Fruit fly (Drosophila melanogaster) whole organism, embryonic: ENCODE results near the gene Cpr30B.

ENCODE experiments used
- CG10565 ChIP-seq: fragments of 200-800 bp; sonication (Bioruptor generic); optimal IDR thresholded peaks from 3 replicates; lab custom pipeline; 2016; ENCODE audit warnings: missing biosample characterization, mild to moderate bottlenecking, missing genetic modification characterization
- CG11696 ChIP-seq: fragments of 200-800 bp; sonication (Bioruptor generic); IDR thresholded peaks from 2 replicates; pipeline ENCODE4 v1.3.6; 2022; ENCODE audit warnings: missing biosample characterization, missing genetic modification characterization
- CG12219 ChIP-seq: fragments of 200-800 bp; sonication (Bioruptor generic); optimal IDR thresholded peaks from 3 replicates; lab custom pipeline; 2018; ENCODE audit warnings: missing biosample characterization, mild to moderate bottlenecking, missing genetic modification characterization
- CG14965 ChIP-seq: fragments of 200-800 bp; sonication (Bioruptor generic); optimal IDR thresholded peaks from 2 replicates; lab custom pipeline; 2016; ENCODE audit warnings: missing biosample characterization, missing genetic modification characterization, borderline replicate concordance
- CG15514 ChIP-seq: fragments of 200-800 bp; sonication (Bioruptor generic); optimal IDR thresholded peaks from 3 replicates; lab custom pipeline; 2017; ENCODE audit warnings: missing biosample characterization, missing genetic modification characterization, mild to moderate bottlenecking, moderate library complexity, missing genetic modification reagents
- CG18599 ChIP-seq: fragments of 200-800 bp; sonication (Bioruptor generic); optimal IDR thresholded peaks from 3 replicates; lab custom pipeline; 2017; ENCODE audit warnings: missing biosample characterization, missing genetic modification characterization, mild to moderate bottlenecking, moderate library complexity, missing genetic modification reagents
- CG31224 ChIP-seq: fragments of 200-800 bp; sonication (Bioruptor generic); IDR thresholded peaks from 2 replicates; pipeline ENCODE4 v1.3.6; 2022; ENCODE audit warnings: missing biosample characterization, missing genetic modification characterization
- CG34376 ChIP-seq: fragments of 200-800 bp; sonication (Bioruptor generic); optimal IDR thresholded peaks from 2 replicates; lab custom pipeline; 2018; ENCODE audit warnings: missing biosample characterization, mild to moderate bottlenecking, missing genetic modification characterization
- CG3726 ChIP-seq: fragments of 200-800 bp; sonication (Bioruptor generic); IDR thresholded peaks from 3 replicates; pipeline ENCODE4, ENCODE4 v1.3.6; 2022; ENCODE audit warnings: missing biosample characterization, missing genetic modification characterization
- CG3847 ChIP-seq: fragments of 200-800 bp; sonication (Bioruptor generic); IDR thresholded peaks from 2 replicates; pipeline ENCODE4 v1.3.6; 2022; ENCODE audit warnings: missing biosample characterization, missing genetic modification characterization
- CG4424 ChIP-seq: fragments of 200-800 bp; sonication (Bioruptor generic); optimal IDR thresholded peaks from 3 replicates; lab custom pipeline; 2016; ENCODE audit warnings: missing biosample characterization, missing genetic modification characterization
- CG4707 ChIP-seq: fragments of 200-800 bp; sonication (Bioruptor generic); optimal IDR thresholded peaks from 2 replicates; lab custom pipeline; 2018; ENCODE audit warnings: missing biosample characterization, mild to moderate bottlenecking, missing genetic modification characterization, moderate library complexity
- CG4854 ChIP-seq: fragments of 200-800 bp; sonication (Bioruptor generic); optimal IDR thresholded peaks from 2 replicates; lab custom pipeline; 2016; ENCODE audit warnings: missing biosample characterization, missing genetic modification characterization, inconsistent platforms
- CG5245 ChIP-seq: fragments of 200-800 bp; sonication (Bioruptor generic); optimal IDR thresholded peaks from 3 replicates; lab custom pipeline; 2016; ENCODE audit warnings: missing biosample characterization, missing genetic modification characterization
- CG6683 ChIP-seq: fragments of 200-800 bp; sonication (Bioruptor generic); optimal IDR thresholded peaks from 2 replicates; lab custom pipeline; 2017; ENCODE audit warnings: missing biosample characterization, mild to moderate bottlenecking, missing genetic modification characterization, missing genetic modification reagents
- CG7745 ChIP-seq: fragments of 200-800 bp; sonication (Bioruptor generic); optimal IDR thresholded peaks from 2 replicates; lab custom pipeline; 2018; ENCODE audit warnings: missing biosample characterization, mild to moderate bottlenecking, missing genetic modification characterization, moderate library complexity
- CG7928 ChIP-seq: fragments of 200-800 bp; sonication (Bioruptor generic); optimal IDR thresholded peaks from 2 replicates; lab custom pipeline; 2017; ENCODE audit warnings: missing biosample characterization, mild to moderate bottlenecking, missing genetic modification characterization
- CG8281 ChIP-seq: fragments of 200-800 bp; sonication (Bioruptor generic); optimal IDR thresholded peaks from 2 replicates; lab custom pipeline; 2018; ENCODE audit warnings: missing biosample characterization, mild to moderate bottlenecking, missing genetic modification characterization, moderate library complexity
- CG8359 ChIP-seq: fragments of 200-800 bp; sonication (Bioruptor generic); optimal IDR thresholded peaks from 2 replicates; lab custom pipeline; 2017; ENCODE audit warnings: missing biosample characterization, mild to moderate bottlenecking, missing genetic modification characterization, borderline replicate concordance
- Camta ChIP-seq: fragments of 200-800 bp; sonication (Bioruptor generic); optimal IDR thresholded peaks from 2 replicates; lab custom pipeline; 2016; ENCODE audit warnings: missing biosample characterization, missing genetic modification characterization
- Chrac-16 ChIP-seq: fragments of 200-800 bp; sonication (Bioruptor generic); optimal IDR thresholded peaks from 3 replicates; lab custom pipeline; 2016; ENCODE audit warnings: missing biosample characterization, missing genetic modification characterization
- D19A ChIP-seq: fragments of 200-800 bp; optimal IDR thresholded peaks from 3 replicates; lab custom pipeline; 2019; ENCODE audit warnings: missing biosample characterization, mild to moderate bottlenecking, missing genetic modification characterization, moderate library complexity
- Dip3 ChIP-seq: fragments of 200-800 bp; sonication (Bioruptor generic); optimal IDR thresholded peaks from 3 replicates; lab custom pipeline; 2016; ENCODE audit warnings: missing biosample characterization, missing genetic modification characterization
- Dref ChIP-seq: fragments of 200-800 bp; sonication (Bioruptor generic); IDR thresholded peaks from 2 replicates; pipeline ENCODE4 v1.3.6; 2022; ENCODE audit warnings: missing biosample characterization, missing genetic modification characterization
- E2f2 ChIP-seq: fragments of 200-800 bp; sonication (Bioruptor generic); IDR thresholded peaks from 2 replicates; pipeline ENCODE4 v1.3.6; 2022; ENCODE audit warnings: missing biosample characterization, missing genetic modification characterization
- Ets97D ChIP-seq: fragments of 200-800 bp; sonication (Bioruptor generic); optimal IDR thresholded peaks from 3 replicates; lab custom pipeline; 2016; ENCODE audit warnings: missing biosample characterization, missing genetic modification characterization
- GATAe ChIP-seq: fragments of 200-800 bp; sonication (Bioruptor generic); conservative IDR thresholded peaks from 2 replicates; pipeline ENCODE4 v1.3.6; 2022; ENCODE audit warnings: missing biosample characterization, missing genetic modification characterization
- Hand ChIP-seq: fragments of 200-800 bp; sonication (Bioruptor generic); optimal IDR thresholded peaks from 2 replicates; lab custom pipeline; 2017; ENCODE audit warnings: mild to moderate bottlenecking, missing biosample characterization, missing genetic modification reagents, missing genetic modification characterization
- Hr78 ChIP-seq, 2 experiments: fragments of 200-800 bp in 1 of 2; fragments of >200 bp in 1 of 2; sonication (Bioruptor generic) in 1 of 2; optimal IDR thresholded peaks; 2 replicates each; lab custom pipeline; 2017 to 2019; ENCODE audit warnings: missing biosample characterization in 2 of 2, missing genetic modification characterization in 2 of 2, mild to moderate bottlenecking in 1 of 2, moderate library complexity in 1 of 2
- Lhr ChIP-seq: fragments of 200-800 bp; sonication (Bioruptor generic); optimal IDR thresholded peaks from 3 replicates; lab custom pipeline; 2017; ENCODE audit warnings: mild to moderate bottlenecking, missing biosample characterization, missing genetic modification reagents, missing genetic modification characterization
- Mad ChIP-seq: fragments of 200-800 bp; sonication (Bioruptor generic); optimal IDR thresholded peaks from 2 replicates; lab custom pipeline; 2016; ENCODE audit warnings: missing biosample characterization, missing genetic modification characterization
- NfI ChIP-seq: fragments of 200-800 bp; sonication (Bioruptor generic); optimal IDR thresholded peaks from 3 replicates; lab custom pipeline; 2018; ENCODE audit warnings: missing biosample characterization, mild to moderate bottlenecking, missing genetic modification characterization, moderate library complexity
- ara ChIP-seq: fragments of 200-800 bp; sonication (Bioruptor generic); IDR thresholded peaks from 2 replicates; pipeline ENCODE4 v1.3.6; 2022; ENCODE audit warnings: missing biosample characterization, missing genetic modification characterization
- ash1 ChIP-seq: fragments of 200-800 bp; sonication (Bioruptor generic); optimal IDR thresholded peaks from 2 replicates; lab custom pipeline; 2018; ENCODE audit warnings: missing biosample characterization, mild to moderate bottlenecking, missing genetic modification characterization
- btn ChIP-seq: fragments of 200-800 bp; sonication (Bioruptor generic); optimal IDR thresholded peaks from 2 replicates; lab custom pipeline; 2016; ENCODE audit warnings: missing biosample characterization, missing genetic modification characterization
- da ChIP-seq: fragments of 200-800 bp; sonication (Bioruptor generic); optimal IDR thresholded peaks from 2 replicates; lab custom pipeline; 2016; ENCODE audit warnings: missing biosample characterization, missing genetic modification characterization
- esg ChIP-seq: fragments of 200-800 bp; sonication (Bioruptor generic); conservative IDR thresholded peaks from 2 replicates; pipeline ENCODE4 v1.3.6; 2022; ENCODE audit warnings: missing biosample characterization, missing genetic modification characterization
- inv ChIP-seq: fragments of 200-800 bp; sonication (Bioruptor generic); IDR thresholded peaks from 2 replicates; pipeline ENCODE4 v1.3.6; 2022; ENCODE audit warnings: missing biosample characterization, missing genetic modification characterization; ENCODE audit not compliant: partially characterized antibody
- nmo ChIP-seq: fragments of 200-800 bp; sonication (Bioruptor generic); optimal IDR thresholded peaks from 2 replicates; lab custom pipeline; 2018; ENCODE audit warnings: missing biosample characterization, mild to moderate bottlenecking, missing genetic modification characterization, moderate library complexity
- pita ChIP-seq: fragments of 200-800 bp; sonication (Bioruptor generic); optimal IDR thresholded peaks from 2 replicates; lab custom pipeline; 2017; ENCODE audit warnings: missing biosample characterization, mild to moderate bottlenecking, missing genetic modification characterization
- psq ChIP-seq: fragments of 200-800 bp; sonication (Bioruptor generic); optimal IDR thresholded peaks from 2 replicates; lab custom pipeline; 2017; ENCODE audit warnings: missing biosample characterization, missing genetic modification characterization
- ranshi ChIP-seq: fragments of 200-800 bp; sonication (Bioruptor generic); IDR thresholded peaks from 2 replicates; pipeline ENCODE4 v1.3.6; 2022; ENCODE audit warnings: missing biosample characterization, missing genetic modification characterization
- seq ChIP-seq: fragments of 200-800 bp; sonication (Bioruptor generic); IDR thresholded peaks from 2 replicates; pipeline ENCODE4 v1.3.6; 2022; ENCODE audit warnings: missing biosample characterization, missing genetic modification characterization
- sob ChIP-seq: fragments of 200-800 bp; sonication (Bioruptor generic); IDR thresholded peaks from 2 replicates; pipeline ENCODE4 v1.3.6; 2022; ENCODE audit warnings: missing biosample characterization, missing genetic modification characterization
- sr ChIP-seq: fragments of 200-800 bp; sonication (Bioruptor generic); IDR thresholded peaks from 3 replicates; pipeline ENCODE4 v1.3.6; 2022; ENCODE audit warnings: missing biosample characterization, missing genetic modification characterization
- stc ChIP-seq: fragments of 200-800 bp; sonication (Bioruptor generic); IDR thresholded peaks from 2 replicates; pipeline ENCODE4 v1.3.6; 2022; ENCODE audit warnings: missing biosample characterization, missing genetic modification characterization
- stwl ChIP-seq: fragments of 200-800 bp; sonication (Bioruptor generic); optimal IDR thresholded peaks from 3 replicates; lab custom pipeline; 2018; ENCODE audit warnings: missing biosample characterization, mild to moderate bottlenecking, missing genetic modification characterization, moderate library complexity
- vnd ChIP-seq: fragments of 200-800 bp; sonication (Bioruptor generic); IDR thresholded peaks from 3 replicates; pipeline ENCODE4 v1.3.6; 2022; ENCODE audit warnings: missing biosample characterization, missing genetic modification characterization; ENCODE audit not compliant: partially characterized antibody

Cpr30B gene

dm6 chr2L:9498185-9498984 lies 44.3 kb upstream of the Cpr30B start (continued):
- TF ChIP-seq btn (GFP tag; lab: Kevin White, UChicago) = peak; percentile 43
- TF ChIP-seq Camta (GFP tag; lab: Kevin White, UChicago) = peak; percentile 80
- peak; percentile 27 for TF ChIP-seq Ets97D (GFP tag; lab: Kevin White, UChicago)
- peak; percentile 63 for TF ChIP-seq CG12219 (GFP tag; lab: Kevin White, UChicago)
- TF ChIP-seq CG15514 (GFP tag; lab: Kevin White, UChicago) = peak; percentile 23
- no peak for TF ChIP-seq CG7928
- TF ChIP-seq Hr78 (GFP tag; optimal IDR thresholded peaks at IDR 0.05; lab: Kevin White, UChicago) = no peak
- peak; percentile 65; the same call in 1 of the 2 replicates for TF ChIP-seq ranshi (GFP tag; lab: Robert Waterston, UW)
- TF ChIP-seq psq (GFP tag; lab: Kevin White, UChicago) = no peak
- 0 out of 2 replicates have a peak, but pooled peaks have one; percentile 34 for TF ChIP-seq esg (GFP tag; lab: Robert Waterston, UW)
- TF ChIP-seq sr (GFP tag; lab: Robert Waterston, UW) = no peak
- TF ChIP-seq CG5245 (GFP tag; lab: Kevin White, UChicago) = peak; percentile 51
- peak; percentile 95 for TF ChIP-seq CG34376 (GFP tag; lab: Kevin White, UChicago)
- TF ChIP-seq NfI (GFP tag; lab: Kevin White, UChicago) = peak; percentile 49
- TF ChIP-seq E2f2 = peak; percentile 22; the same call in 1 of the 2 replicates
- peak; percentile 67 for TF ChIP-seq CG4424
- TF ChIP-seq da (GFP tag; lab: Kevin White, UChicago) = no peak
- peak; percentile 48; the same call in 1 of the 2 replicates for TF ChIP-seq CG3847 (GFP tag; lab: Robert Waterston, UW)
- no peak for TF ChIP-seq CG8359
- peak; percentile 42 for TF ChIP-seq CG6683 (GFP tag; lab: Kevin White, UChicago)
- TF ChIP-seq CG8281 = peak; percentile 18
- peak; percentile 45; the same call in 1 of the 3 replicates for TF ChIP-seq vnd (GFP tag; lab: Robert Waterston, UW)
- TF ChIP-seq Mad = no peak
- TF ChIP-seq ara (GFP tag; lab: Robert Waterston, UW) = peak; percentile 73
- TF ChIP-seq Dip3 (GFP tag; lab: Kevin White, UChicago) = peak; percentile 72
- no peak for TF ChIP-seq CG4707 (GFP tag; lab: Kevin White, UChicago)
- no peak for TF ChIP-seq pita (GFP tag; lab: Kevin White, UChicago)
- no peak for TF ChIP-seq Dref (GFP tag; lab: Robert Waterston, UW)
- peak; percentile 78 for TF ChIP-seq nmo (GFP tag; lab: Kevin White, UChicago)
- TF ChIP-seq sob (GFP tag; lab: Robert Waterston, UW) = peak; percentile 69
- peak; percentile 20 for TF ChIP-seq CG14965 (GFP tag; lab: Kevin White, UChicago)
- no peak for TF ChIP-seq CG10565 (GFP tag; lab: Kevin White, UChicago)
- no peak for TF ChIP-seq stwl
- TF ChIP-seq Chrac-16 (GFP tag; lab: Kevin White, UChicago) = peak; percentile 47
- no peak for TF ChIP-seq ash1 (GFP tag; lab: Kevin White, UChicago)
- TF ChIP-seq CG4854 (GFP tag; lab: Kevin White, UChicago) = peak; percentile 20
- TF ChIP-seq CG3726 (GFP tag; lab: Robert Waterston, UW) = no peak
- no peak for TF ChIP-seq Hand (GFP tag; lab: Kevin White, UChicago)
- TF ChIP-seq Lhr (GFP tag; lab: Kevin White, UChicago) = no peak
- TF ChIP-seq stc = peak; percentile 71
- TF ChIP-seq CG31224 (GFP tag; lab: Robert Waterston, UW) = peak; percentile 51
- no peak for TF ChIP-seq CG7745
- no peak; the same call in none of the 2 replicates for TF ChIP-seq GATAe (GFP tag; lab: Robert Waterston, UW)
- TF ChIP-seq seq (GFP tag; lab: Robert Waterston, UW) = 0 out of 2 replicates have a peak, but pooled peaks have one; percentile 40
- peak; percentile 75 for TF ChIP-seq CG18599
- peak; percentile 80 for TF ChIP-seq D19A (tag; lab: Kevin White, UChicago)
- TF ChIP-seq CG11696 (GFP tag; lab: Robert Waterston, UW) = 0 out of 2 replicates have a peak, but pooled peaks have one; percentile 18
- no peak for TF ChIP-seq inv (GFP tag; lab: Robert Waterston, UW)
